Worm (Caenorhabditis elegans): ENCODE measurements around the gene cdgs-1.

Gene cdgs-1

DNA sequence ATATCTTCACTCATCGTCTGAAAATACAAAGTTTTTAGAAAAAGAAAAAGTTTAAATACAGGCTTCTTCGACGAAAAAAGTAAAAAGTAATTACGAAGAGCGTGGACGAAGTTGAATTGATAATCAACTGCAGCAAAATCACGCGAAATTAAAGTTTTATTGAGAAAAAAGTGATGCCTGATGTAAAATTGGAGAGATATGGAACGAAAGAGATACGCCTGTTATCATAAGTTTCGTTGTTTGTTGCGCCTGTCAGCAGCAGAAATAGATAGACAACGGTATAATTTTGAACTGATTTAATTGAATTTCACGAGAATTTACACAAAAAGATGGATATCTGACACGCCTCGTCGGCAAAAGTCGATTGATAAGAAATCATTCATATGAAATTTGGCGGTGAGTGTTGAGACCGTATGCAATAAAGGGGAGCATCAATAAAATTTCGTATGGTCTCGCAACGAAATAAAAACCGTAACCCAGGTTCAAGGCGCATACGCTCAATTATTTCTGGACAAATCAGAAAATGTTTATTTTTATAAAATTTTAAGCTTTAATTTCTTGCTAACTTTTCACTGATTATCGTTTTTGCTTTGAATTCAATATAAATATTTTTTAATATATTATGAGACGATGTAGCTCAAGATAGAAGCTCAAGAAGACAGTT is 13.9 kb upstream of the cdgs-1 start, which contains the start of gene C06A6.4:
C06A6.4 (minus strand) TSS at position 24 of the 664 bp plus-strand sequence.
- TF ChIP-seq dao-5 (tag; optimal IDR thresholded peaks at IDR 0.05) (no peak), him-1 (tag; optimal IDR thresholded peaks at IDR 0.05) (no peak), W03F9.2 (tag; optimal IDR thresholded peaks at IDR 0.05) (peak; percentile 61)

DNA sequence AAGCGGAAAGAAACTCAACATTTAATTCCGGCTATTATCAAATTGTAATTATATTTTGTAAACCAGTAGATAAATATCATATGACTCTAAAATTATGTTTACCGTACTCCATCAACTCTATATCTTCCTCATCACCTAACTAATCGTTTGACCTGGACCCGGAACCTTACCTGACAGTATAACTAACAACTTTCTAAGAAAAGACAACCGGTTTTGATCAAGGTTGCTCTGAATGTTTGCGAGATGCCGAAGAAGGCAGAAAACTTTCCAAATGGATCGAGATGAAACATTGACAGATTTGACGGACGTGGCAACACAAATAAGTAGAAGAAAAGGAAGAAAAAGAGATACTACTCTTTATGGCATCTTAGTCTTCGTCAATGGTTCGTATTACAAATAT is 9.1 kb upstream of the cdgs-1 start:
- TF ChIP-seq W03F9.2 (tag; optimal IDR thresholded peaks at IDR 0.05): no peak
- no peak for TF ChIP-seq dao-5 (tag; optimal IDR thresholded peaks at IDR 0.05)
- TF ChIP-seq him-1 (tag; optimal IDR thresholded peaks at IDR 0.05): no peak

DNA sequence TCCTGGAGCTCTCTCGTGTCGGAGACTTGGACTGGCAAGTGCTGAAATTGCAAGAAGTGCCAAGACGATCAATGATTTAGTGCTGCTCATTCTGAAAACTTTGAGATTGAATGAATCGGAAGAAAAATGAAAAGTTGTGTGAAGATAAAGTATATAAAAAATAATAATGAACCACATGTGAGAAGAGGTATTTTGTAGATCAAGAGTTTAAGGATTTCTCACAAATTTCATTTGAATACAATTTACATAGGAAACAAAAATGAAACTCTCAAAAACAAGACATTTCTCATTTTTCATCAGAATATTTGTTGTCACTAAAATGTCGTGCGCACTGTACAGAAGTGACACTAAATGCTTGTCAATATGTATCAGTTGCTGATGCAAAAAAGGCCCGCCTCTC is 7.0 kb upstream of the cdgs-1 start, which contains the start of gene T14A8.2:
T14A8.2 (minus strand) TSS at position 101 of the 400 bp plus-strand sequence.
- no peak for TF ChIP-seq W03F9.2 (tag; optimal IDR thresholded peaks at IDR 0.05)
- no peak for TF ChIP-seq him-1 (tag; optimal IDR thresholded peaks at IDR 0.05)
- TF ChIP-seq dao-5 (tag; optimal IDR thresholded peaks at IDR 0.05): no peak

DNA sequence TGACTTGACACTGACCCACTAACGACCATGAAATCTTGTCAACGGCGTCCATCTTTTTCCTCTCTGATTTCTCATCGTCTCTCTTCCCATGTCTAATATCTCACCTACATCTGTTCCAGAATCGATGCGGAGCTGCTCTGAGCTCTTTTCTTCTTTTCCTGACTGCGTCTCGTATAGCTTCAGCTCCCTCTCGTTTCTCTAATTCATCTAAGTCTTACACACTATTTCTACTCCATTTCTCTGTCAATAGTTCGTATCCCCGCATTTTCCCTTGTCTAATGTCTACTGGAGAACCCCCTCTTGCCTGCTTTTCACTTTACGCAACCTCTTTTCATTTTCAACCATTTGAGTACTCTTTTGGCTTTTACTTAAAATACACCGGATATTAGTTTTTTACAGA is 2.3 kb upstream of the cdgs-1 start, which contains the start of gene ric-3:
ric-3 (plus strand) TSS at position 400 of the 400 bp plus-strand sequence.
- TF ChIP-seq him-1 (tag; optimal IDR thresholded peaks at IDR 0.05) (no peak), W03F9.2 (tag; optimal IDR thresholded peaks at IDR 0.05) (no peak), dao-5 (tag; optimal IDR thresholded peaks at IDR 0.05) (no peak)

DNA sequence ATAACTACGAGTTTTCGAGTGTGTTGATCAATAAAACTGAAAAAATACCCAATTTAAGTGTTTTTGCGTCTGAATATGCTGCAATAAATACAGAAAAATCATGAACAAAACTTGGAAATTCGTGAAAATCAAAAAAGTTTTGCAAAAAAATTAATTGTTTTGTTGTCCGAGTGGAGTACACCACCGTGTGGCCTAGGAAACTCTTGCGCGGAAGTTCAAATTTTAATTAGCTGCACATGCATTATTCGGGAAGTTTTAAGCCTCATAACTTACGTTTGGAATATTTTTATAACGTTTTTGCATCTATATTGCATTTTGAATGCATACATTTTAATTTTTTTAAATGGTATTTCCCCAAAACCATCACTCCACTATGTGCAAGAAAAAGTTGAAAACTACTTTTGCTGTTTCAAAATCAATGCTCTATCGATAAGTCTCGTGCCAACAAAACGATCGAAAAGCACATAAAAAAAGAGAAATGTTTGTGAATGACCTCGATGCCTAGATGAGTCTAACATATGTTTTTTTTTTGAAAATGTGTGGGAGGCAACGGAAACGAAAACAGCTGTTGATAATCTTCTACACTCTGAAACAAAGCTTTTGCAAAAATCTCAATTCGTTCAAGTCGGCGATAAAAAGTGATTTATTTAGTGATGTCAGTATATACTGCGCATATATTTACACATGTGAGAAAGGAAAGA is 1.0 kb upstream of the cdgs-1 start:
- no peak for TF ChIP-seq dao-5 (tag; optimal IDR thresholded peaks at IDR 0.05)
- TF ChIP-seq him-1 (tag; optimal IDR thresholded peaks at IDR 0.05): no peak
- TF ChIP-seq W03F9.2 (tag; optimal IDR thresholded peaks at IDR 0.05): peak; percentile 21

DNA sequence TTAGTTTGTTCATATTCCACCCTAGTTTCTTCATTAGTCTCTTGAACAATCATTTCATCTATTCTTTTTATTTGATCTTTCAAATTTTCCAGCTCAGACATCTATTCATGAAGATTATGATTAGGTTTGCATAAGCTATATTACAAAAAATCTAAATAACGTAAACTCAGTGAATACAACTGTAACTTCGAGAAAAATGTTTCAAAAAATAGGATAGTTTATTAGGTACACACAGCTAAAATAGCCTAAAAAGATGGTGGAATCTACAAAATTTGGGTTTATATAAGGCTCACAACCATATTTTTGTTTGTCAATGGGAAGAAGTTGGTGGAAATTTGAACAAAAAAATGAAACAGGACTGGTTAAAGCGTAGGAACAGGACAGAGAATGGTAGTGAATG is 2.8 kb downstream of the cdgs-1 start, which contains the start of gene zgpa-1:
zgpa-1 (minus strand) TSS at position 101 of the 400 bp plus-strand sequence.
- TF ChIP-seq him-1 (tag; optimal IDR thresholded peaks at IDR 0.05) (no peak), W03F9.2 (tag; optimal IDR thresholded peaks at IDR 0.05) (no peak), dao-5 (tag; optimal IDR thresholded peaks at IDR 0.05) (no peak)

DNA sequence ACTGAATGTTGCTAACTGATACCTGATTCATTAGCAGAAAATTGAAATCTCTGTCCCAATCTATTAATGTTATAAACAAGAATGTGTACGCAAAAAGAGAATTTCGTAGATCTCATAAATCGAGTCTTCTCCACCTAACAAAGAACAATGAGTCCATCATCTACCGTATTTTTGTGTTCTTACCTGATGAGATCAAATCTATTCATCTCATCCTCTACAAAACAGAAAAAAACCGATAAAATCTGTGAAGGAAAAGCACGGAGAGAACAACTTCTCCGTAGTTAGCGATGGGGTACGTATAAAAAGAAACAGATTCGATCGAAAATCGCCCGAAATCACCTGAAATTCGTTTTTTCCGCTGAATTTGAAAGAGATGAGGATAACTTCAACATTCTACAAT is 7.0 kb downstream of the cdgs-1 start, which contains the start of gene C33H5.1:
C33H5.1 (plus strand) TSS at position 330 of the 400 bp plus-strand sequence.
- TF ChIP-seq dao-5 (tag; optimal IDR thresholded peaks at IDR 0.05): no peak
- no peak for TF ChIP-seq him-1 (tag; optimal IDR thresholded peaks at IDR 0.05)
- TF ChIP-seq W03F9.2 (tag; optimal IDR thresholded peaks at IDR 0.05): no peak

DNA sequence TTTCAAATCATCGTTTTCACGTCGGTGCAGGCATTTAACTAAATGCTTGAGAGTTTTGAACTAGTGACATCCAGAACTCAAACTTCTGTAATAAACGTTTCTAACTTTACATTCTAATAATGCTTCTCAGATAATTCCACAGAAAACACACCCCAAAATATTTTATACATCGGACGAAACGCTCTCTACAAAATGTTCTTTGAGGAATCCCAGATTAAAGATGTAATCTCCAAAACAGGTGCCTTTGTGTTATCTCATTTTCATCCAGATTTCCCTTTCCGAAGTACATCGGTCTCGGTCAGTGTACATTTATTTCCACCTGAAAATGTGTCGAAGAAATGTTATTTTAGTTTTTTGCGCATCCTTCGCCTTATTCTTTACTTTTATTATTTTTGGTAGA is 10.8 kb downstream of the cdgs-1 start, which contains the start of gene C33H5.2:
C33H5.2 (plus strand) TSS at position 301 of the 400 bp plus-strand sequence.
- TF ChIP-seq dao-5 (tag; optimal IDR thresholded peaks at IDR 0.05): no peak
- no peak for TF ChIP-seq W03F9.2 (tag; optimal IDR thresholded peaks at IDR 0.05)

DNA sequence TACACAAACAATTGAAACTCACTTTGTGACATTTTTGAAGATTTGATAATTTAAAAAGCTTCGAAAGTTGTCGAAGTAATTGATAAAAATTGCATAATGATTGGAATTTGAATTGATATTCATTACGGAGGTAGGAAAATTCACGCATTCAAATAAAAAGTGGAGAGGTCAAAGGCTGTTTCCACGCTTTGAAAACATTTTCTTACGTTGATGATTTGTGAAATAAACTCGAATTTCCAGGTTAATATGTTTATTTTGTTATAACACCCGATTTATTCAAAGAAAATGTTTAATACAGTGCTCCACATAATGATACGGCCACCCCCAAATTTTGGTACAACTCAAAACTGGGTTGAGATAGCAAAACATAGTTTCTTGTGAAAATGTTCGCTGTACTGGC is 12.3 kb downstream of the cdgs-1 start, which contains the start of gene C33H5.16:
C33H5.16 (minus strand) TSS at position 101 of the 400 bp plus-strand sequence.
- TF ChIP-seq dao-5 (tag; optimal IDR thresholded peaks at IDR 0.05) (no peak), W03F9.2 (tag; optimal IDR thresholded peaks at IDR 0.05) (no peak), him-1 (tag; optimal IDR thresholded peaks at IDR 0.05) (no peak)

DNA sequence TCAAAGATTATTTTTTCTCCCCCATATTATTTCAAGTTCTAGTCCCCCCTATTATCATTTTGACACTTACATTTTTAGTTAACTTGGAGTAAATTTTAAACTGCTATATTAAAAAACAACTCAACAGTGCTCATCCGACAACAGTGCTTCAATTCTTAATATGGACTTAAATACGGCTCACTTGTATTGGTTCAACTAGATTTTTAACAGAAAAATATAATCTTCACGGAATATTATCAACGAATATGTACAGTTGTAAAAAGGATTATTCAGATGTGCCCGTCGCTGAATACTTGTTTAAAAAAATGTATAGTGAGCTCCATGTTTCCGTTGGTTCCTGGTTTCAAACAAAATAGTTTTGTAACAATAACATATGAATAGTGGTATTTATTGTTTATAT is 15.2 kb downstream of the cdgs-1 start:
- TF ChIP-seq him-1 (tag; optimal IDR thresholded peaks at IDR 0.05) (no peak), W03F9.2 (tag; optimal IDR thresholded peaks at IDR 0.05) (no peak), dao-5 (tag; optimal IDR thresholded peaks at IDR 0.05) (no peak)

DNA sequence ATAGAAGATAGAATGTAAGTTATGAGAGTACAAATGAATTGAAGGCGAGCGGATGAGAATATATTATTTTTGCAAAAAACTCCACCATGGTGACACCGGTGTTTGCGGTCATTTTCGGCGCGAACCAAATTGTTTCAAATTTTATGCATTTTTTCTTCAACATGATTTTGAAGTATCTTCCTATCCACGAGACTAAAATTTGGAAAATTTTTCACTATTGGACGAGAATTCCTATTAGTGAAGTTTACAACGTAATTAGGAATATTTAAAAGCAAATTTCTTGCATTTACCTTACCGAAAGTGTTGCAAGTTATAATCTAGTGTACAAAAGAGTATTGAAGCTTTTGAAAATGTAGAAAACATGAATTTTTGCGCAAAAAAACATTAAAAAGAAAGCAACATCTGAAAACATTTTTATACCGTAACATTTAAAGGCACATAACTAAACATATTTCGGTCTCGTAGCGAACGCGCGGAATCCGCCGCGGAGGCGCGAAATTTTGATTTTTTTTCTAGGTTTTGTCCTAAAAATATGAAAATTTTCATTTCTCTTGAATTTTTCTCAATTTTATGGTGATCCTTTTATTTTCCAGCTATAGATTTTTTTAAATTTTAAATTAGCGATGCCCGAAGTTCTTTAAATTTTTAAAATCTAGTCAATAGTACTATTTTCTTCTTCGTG is 19.0 kb downstream of the cdgs-1 start, which contains the start of gene sgo-1:
sgo-1 (minus strand) TSS at position 51 of the 682 bp plus-strand sequence.
- peak; percentile 52 for TF ChIP-seq W03F9.2 (tag; optimal IDR thresholded peaks at IDR 0.05)
- no peak for TF ChIP-seq him-1 (tag; optimal IDR thresholded peaks at IDR 0.05)
- TF ChIP-seq dao-5 (tag; optimal IDR thresholded peaks at IDR 0.05): no peak

DNA sequence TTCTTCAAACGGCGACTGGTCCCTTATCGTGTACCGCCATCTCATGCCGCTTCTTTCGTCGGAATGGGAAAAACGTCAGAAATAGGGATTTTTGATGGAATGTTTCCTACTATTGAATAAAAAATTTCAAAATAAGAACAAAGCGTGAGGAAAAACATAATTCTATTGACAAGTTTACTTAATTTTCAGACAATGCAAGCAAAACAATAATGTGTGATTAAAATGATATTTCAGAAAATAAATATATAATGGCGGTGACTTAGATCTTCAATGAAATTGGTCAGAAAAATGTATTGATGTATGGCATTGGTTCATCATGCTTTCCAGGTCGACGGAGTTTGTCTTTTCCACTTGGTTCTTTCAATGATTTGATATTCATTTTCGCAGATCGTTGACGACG is 20.8 kb downstream of the cdgs-1 start, which contains the start of gene ntp-1:
ntp-1 (minus strand) TSS at position 101 of the 400 bp plus-strand sequence.
- no peak for TF ChIP-seq W03F9.2 (tag; optimal IDR thresholded peaks at IDR 0.05)
- TF ChIP-seq him-1 (tag; optimal IDR thresholded peaks at IDR 0.05): no peak
- TF ChIP-seq dao-5 (tag; optimal IDR thresholded peaks at IDR 0.05): no peak

DNA sequence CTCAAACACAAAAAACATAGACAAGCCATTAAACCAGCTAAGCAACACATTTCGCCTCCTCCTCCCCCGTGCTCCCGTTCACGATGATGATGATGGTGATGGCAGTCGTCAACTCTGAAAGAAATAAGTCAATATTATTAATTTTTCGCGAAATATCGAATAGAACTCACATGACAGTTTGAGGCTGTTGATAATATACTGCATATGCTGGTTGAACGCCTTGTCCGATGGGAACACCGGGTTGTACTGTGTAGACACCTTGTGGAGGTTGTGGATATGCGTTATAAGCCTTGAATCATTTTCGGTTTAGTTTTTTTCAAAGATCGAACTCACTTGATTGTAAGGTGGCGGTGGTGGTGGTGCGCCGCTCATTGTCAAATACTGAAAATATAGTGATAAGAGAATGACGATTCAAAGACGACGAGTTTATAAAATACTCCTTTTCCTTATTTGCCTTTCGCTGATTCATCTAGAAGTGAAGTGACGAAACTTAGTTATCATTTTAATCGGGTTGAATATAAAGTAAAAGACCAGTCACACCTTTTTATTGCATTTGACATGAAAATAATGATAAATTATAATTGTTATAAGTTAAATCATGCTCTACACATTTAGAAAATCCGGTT is 23.6 kb downstream of the cdgs-1 start, which contains the start of gene C33H5.13:
C33H5.13 (minus strand) TSS at position 443 of the 626 bp plus-strand sequence.
- TF ChIP-seq dao-5 (tag; optimal IDR thresholded peaks at IDR 0.05) (no peak), him-1 (tag; optimal IDR thresholded peaks at IDR 0.05) (no peak), W03F9.2 (tag; optimal IDR thresholded peaks at IDR 0.05) (no peak)
